Worm (Caenorhabditis elegans) whole organism, young adult: ENCODE measurements around the gene atic-1.

Experiments used
- F22D6.2 ChIP-seq: sonication (generic microtip); optimal IDR thresholded peaks from 2 replicates; lab custom pipeline; 2016; ENCODE audit warnings: mild to moderate bottlenecking, missing genetic modification characterization, missing compliant biosample characterization
- F39B2.1 ChIP-seq: fragments of 200-800 bp; sonication (Bioruptor generic); IDR thresholded peaks from 2 replicates; pipeline ENCODE4 v1.3.6; 2022; ENCODE audit warnings: missing genetic modification reagents, missing genetic modification characterization, missing compliant biosample characterization
- F57C9.4 ChIP-seq: sonication (generic microtip); optimal IDR thresholded peaks from 2 replicates; lab custom pipeline; 2017; ENCODE audit warnings: mild to moderate bottlenecking, missing genetic modification characterization, missing compliant biosample characterization
- akir-1 ChIP-seq: fragments of 200-800 bp; sonication (Bioruptor generic); optimal IDR thresholded peaks from 2 replicates; lab custom pipeline; 2018; ENCODE audit warnings: mild to moderate bottlenecking, missing genetic modification characterization, moderate library complexity, missing compliant biosample characterization
- ama-1 ChIP-seq, 3 experiments: fragments of 150-350 bp in 1 of 3; sonication (generic microtip) in 2 of 3; optimal IDR thresholded peaks; 2 replicates each; lab custom pipeline; 2014 to 2018; ENCODE audit warnings: missing biosample characterization in 2 of 3, missing genetic modification characterization in 2 of 3, missing genetic modification reagents in 2 of 3
- aptf-3 ChIP-seq: fragments of 200-800 bp; sonication (Bioruptor generic); IDR thresholded peaks from 2 replicates; pipeline ENCODE4 v1.3.6; 2022; ENCODE audit warnings: missing genetic modification characterization, missing compliant biosample characterization
- attf-3 ChIP-seq: fragments of 200-800 bp; sonication (Bioruptor generic); conservative IDR thresholded peaks from 2 replicates; pipeline ENCODE4 v1.3.6; 2022; ENCODE audit warnings: missing genetic modification reagents, missing genetic modification characterization, missing compliant biosample characterization
- attf-5 ChIP-seq: fragments of 200-800 bp; sonication (Bioruptor generic); optimal IDR thresholded peaks from 2 replicates; lab custom pipeline; 2018; ENCODE audit warnings: mild to moderate bottlenecking, missing genetic modification characterization, missing compliant biosample characterization
- cebp-2 ChIP-seq: fragments of 200-800 bp; sonication (Bioruptor generic); IDR thresholded peaks from 2 replicates; pipeline ENCODE4 v1.3.6; 2022; ENCODE audit warnings: missing genetic modification characterization, missing compliant biosample characterization
- ceh-58 ChIP-seq: fragments of 200-800 bp; sonication (Bioruptor generic); IDR thresholded peaks from 2 replicates; pipeline ENCODE4 v1.3.6; 2022; ENCODE audit warnings: missing genetic modification characterization, missing compliant biosample characterization
- chd-7 ChIP-seq: sonication (generic microtip); optimal IDR thresholded peaks from 2 replicates; lab custom pipeline; 2016; ENCODE audit warnings: mild to moderate bottlenecking, missing genetic modification characterization, moderate library complexity, missing compliant biosample characterization
- die-1 ChIP-seq: sonication (generic microtip); optimal IDR thresholded peaks from 2 replicates; lab custom pipeline; 2016; ENCODE audit warnings: missing genotype, mild to moderate bottlenecking, missing genetic modification characterization, missing compliant biosample characterization
- dpl-1 ChIP-seq: fragments of 150-350 bp; optimal IDR thresholded peaks from 2 replicates; lab custom pipeline; 2014; ENCODE audit warnings: missing biosample characterization, missing genetic modification reagents, missing genetic modification characterization
- egl-18 ChIP-seq: fragments of 200-800 bp; sonication (Bioruptor generic); IDR thresholded peaks from 2 replicates; pipeline ENCODE4 v1.3.6; 2022; ENCODE audit warnings: missing genetic modification reagents, missing genetic modification characterization, missing compliant biosample characterization
- ekl-4 ChIP-seq: fragments of 200-800 bp; sonication (Bioruptor generic); IDR thresholded peaks from 2 replicates; pipeline ENCODE4 v1.3.6; 2022; ENCODE audit warnings: missing genetic modification reagents, missing genetic modification characterization, missing compliant biosample characterization
- hsf-1 ChIP-seq: fragments of 200-800 bp; sonication (Bioruptor generic); IDR thresholded peaks from 2 replicates; pipeline ENCODE4 v1.3.6; 2022; ENCODE audit warnings: missing genetic modification reagents, missing genetic modification characterization, missing compliant biosample characterization
- let-607 ChIP-seq, 2 experiments: fragments of 200-800 bp in 1 of 2; sonication (Bioruptor generic) in 1 of 2; sonication (generic microtip) in 1 of 2; optimal IDR thresholded peaks; 2 replicates each; lab custom pipeline; 2016 to 2018; ENCODE audit warnings: mild to moderate bottlenecking in 2 of 2, missing compliant biosample characterization in 2 of 2, missing genetic modification characterization in 2 of 2, moderate library complexity in 2 of 2, missing genotype in 1 of 2
- lin-35 ChIP-seq, 3 experiments: fragments of 150-350 bp in 2 of 3; sonication (generic microtip) in 1 of 3; optimal IDR thresholded peaks; 2 replicates each; lab custom pipeline; 2014 to 2018; ENCODE audit warnings: missing biosample characterization in 3 of 3, missing genetic modification characterization in 3 of 3, missing genetic modification reagents in 3 of 3
- lin-54 ChIP-seq: fragments of 200-800 bp; sonication (Bioruptor generic); optimal IDR thresholded peaks from 2 replicates; lab custom pipeline; 2018; ENCODE audit warnings: mild to moderate bottlenecking, missing genetic modification characterization, missing compliant biosample characterization
- mcd-1 ChIP-seq: fragments of 200-800 bp; sonication (Bioruptor generic); IDR thresholded peaks from 2 replicates; pipeline ENCODE4 v1.3.6; 2022; ENCODE audit warnings: missing genetic modification reagents, missing genetic modification characterization, missing compliant biosample characterization
- mes-4 ChIP-seq: sonication (generic microtip); optimal IDR thresholded peaks from 2 replicates; lab custom pipeline; 2016; ENCODE audit warnings: missing genotype, missing genetic modification characterization, missing compliant biosample characterization
- nfya-1 ChIP-seq: sonication (generic microtip); optimal IDR thresholded peaks from 2 replicates; lab custom pipeline; 2017; ENCODE audit warnings: antibody characterized with exemption, missing compliant biosample characterization, missing genetic modification characterization, borderline replicate concordance; ENCODE audit not compliant: insufficient read depth
- nhr-120 ChIP-seq: fragments of 200-800 bp; sonication (Bioruptor generic); IDR thresholded peaks from 2 replicates; pipeline ENCODE4 v1.3.6; 2022; ENCODE audit warnings: missing genetic modification characterization, missing compliant biosample characterization
- pbrm-1 ChIP-seq: fragments of 200-800 bp; sonication (Bioruptor generic); IDR thresholded peaks from 2 replicates; pipeline ENCODE4 v1.3.6; 2022; ENCODE audit warnings: missing genetic modification reagents, missing genetic modification characterization, missing compliant biosample characterization
- pha-4 ChIP-seq: fragments of 150-350 bp; sonication (generic microtip); optimal IDR thresholded peaks from 2 replicates; lab custom pipeline; 2014; ENCODE audit warnings: missing biosample characterization, missing genetic modification reagents, missing genetic modification characterization
- rec-8 ChIP-seq, 2 experiments: sonication (generic microtip); optimal IDR thresholded peaks; 2 replicates each; lab custom pipeline; 2016; ENCODE audit warnings: mild to moderate bottlenecking in 2 of 2, missing genetic modification characterization in 2 of 2, missing genetic modification reagents in 2 of 2, missing genotype in 2 of 2, missing biosample characterization in 1 of 2, missing compliant biosample characterization in 1 of 2, moderate library complexity in 1 of 2
- rpc-1 ChIP-seq, 2 experiments: fragments of 150-350 bp in 1 of 2; sonication (generic microtip) in 1 of 2; optimal IDR thresholded peaks; 2 replicates each; lab custom pipeline; 2014 to 2018; ENCODE audit warnings: missing biosample characterization in 1 of 2, missing genetic modification characterization in 1 of 2, missing genetic modification reagents in 1 of 2, missing genotype in 1 of 2
- sea-2 ChIP-seq: fragments of 200-800 bp; sonication (Bioruptor generic); IDR thresholded peaks from 2 replicates; pipeline ENCODE4 v1.3.6; 2022; ENCODE audit warnings: missing genetic modification characterization, missing compliant biosample characterization
- snpc-1.3 ChIP-seq: sonication (generic microtip); optimal IDR thresholded peaks from 2 replicates; lab custom pipeline; 2017; ENCODE audit warnings: missing genetic modification characterization, mild to moderate bottlenecking, missing compliant biosample characterization, antibody characterized with exemption, moderate library complexity, missing genotype, missing genetic modification reagents; ENCODE audit not compliant: insufficient read depth
- snpc-3.4 ChIP-seq: sonication (generic microtip); optimal IDR thresholded peaks from 2 replicates; lab custom pipeline; 2017; ENCODE audit warnings: missing genetic modification characterization, mild to moderate bottlenecking, missing compliant biosample characterization, antibody characterized with exemption, moderate library complexity, missing genotype, missing genetic modification reagents
- unc-62 ChIP-seq: fragments of 150-350 bp; optimal IDR thresholded peaks from 2 replicates; lab custom pipeline; 2014; ENCODE audit warnings: missing biosample characterization, missing genetic modification reagents, missing genetic modification characterization
- xnd-1 ChIP-seq: sonication (generic microtip); optimal IDR thresholded peaks from 2 replicates; lab custom pipeline; 2016; ENCODE audit warnings: missing genotype, missing genetic modification reagents, missing genetic modification characterization, missing compliant biosample characterization
- zim-3 ChIP-seq: sonication (generic microtip); optimal IDR thresholded peaks from 2 replicates; lab custom pipeline; 2017; ENCODE audit warnings: mild to moderate bottlenecking, missing genetic modification characterization, moderate library complexity, missing compliant biosample characterization
- ztf-22 ChIP-seq: fragments of 200-800 bp; sonication (Bioruptor generic); optimal IDR thresholded peaks from 2 replicates; lab custom pipeline; 2018; ENCODE audit warnings: mild to moderate bottlenecking, missing genetic modification characterization, moderate library complexity, missing compliant biosample characterization
- ztf-25 ChIP-seq: fragments of 200-800 bp; sonication (Bioruptor generic); IDR thresholded peaks from 2 replicates; pipeline ENCODE4 v1.3.6; 2022; ENCODE audit warnings: missing genetic modification reagents, missing genetic modification characterization, missing compliant biosample characterization
- ztf-3 ChIP-seq: fragments of 200-800 bp; sonication (Bioruptor generic); optimal IDR thresholded peaks from 2 replicates; lab custom pipeline; 2018; ENCODE audit warnings: mild to moderate bottlenecking, missing genetic modification characterization, missing compliant biosample characterization

Gene atic-1

DNA sequence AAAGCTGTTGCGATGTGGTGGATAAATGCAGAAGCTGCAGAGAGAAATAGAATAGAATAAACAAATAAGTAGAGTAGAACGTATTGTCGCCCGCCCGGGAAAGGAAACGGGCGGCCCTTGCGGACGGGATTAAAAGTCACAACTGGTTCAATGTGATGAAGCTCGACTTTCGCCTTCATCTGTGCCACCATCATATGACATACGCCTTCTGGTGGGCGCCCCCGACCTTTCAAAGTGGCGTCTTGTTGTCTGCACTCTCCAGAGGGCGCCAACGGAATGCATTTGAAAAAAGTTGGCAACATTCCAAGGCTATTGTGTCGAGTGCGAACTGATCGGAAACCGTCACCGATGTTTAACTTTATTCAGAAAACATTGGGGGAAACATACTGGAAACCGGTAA, 61.4 kb downstream of the atic-1 start (continued):
- TF ChIP-seq ceh-58 (GFP tag; lab: Robert Waterston, UW) (no peak), cebp-2 (no peak), pha-4 (no peak), lin-54 (GFP tag; lab: Kevin White, UChicago) (no peak), ztf-22 (GFP tag; lab: Kevin White, UChicago) (no peak), nhr-120 (GFP tag; lab: Robert Waterston, UW) (no peak), nfya-1 (tag; lab: Kevin White, UChicago) (no peak), aptf-3 (GFP tag; lab: Robert Waterston, UW) (no peak), pbrm-1 (0 out of 2 replicates have a peak, but pooled peaks have one; percentile 19), die-1 (tag; lab: Kevin White, UChicago) (no peak), attf-3 (GFP tag; lab: Robert Waterston, UW) (no peak), mcd-1 (GFP tag; lab: Robert Waterston, UW) (no peak), ztf-3 (GFP tag; lab: Kevin White, UChicago) (no peak), ztf-25 (GFP tag; lab: Robert Waterston, UW) (0 out of 2 replicates have a peak, but pooled peaks have one; percentile 64), snpc-1.3 (tag; lab: Kevin White, UChicago) (no peak), zim-3 (tag; lab: Kevin White, UChicago) (no peak), F39B2.1 (no peak), F57C9.4 (tag; lab: Kevin White, UChicago) (no peak), rec-8 (tag; optimal IDR thresholded peaks at IDR 0.05; lab: Kevin White, UChicago) (no peak), akir-1 (GFP tag; lab: Kevin White, UChicago) (no peak), let-607 (tag; optimal IDR thresholded peaks at IDR 0.05; lab: Kevin White, UChicago) (no peak), ekl-4 (GFP tag; lab: Robert Waterston, UW) (no peak), attf-5 (GFP tag; lab: Kevin White, UChicago) (no peak), sea-2 (no peak), egl-18 (GFP tag; lab: Robert Waterston, UW) (0 out of 2 replicates have a peak, but pooled peaks have one; percentile 11), rpc-1 (optimal IDR thresholded peaks at IDR 0.05; lab: Kevin White, UChicago) (no peak), rpc-1 (tag; optimal IDR thresholded peaks at IDR 0.05; lab: Kevin White, UChicago) (no peak), lin-35 (GFP tag; optimal IDR thresholded peaks at IDR 0.05; lab: Kevin White, UChicago) (no peak), F22D6.2 (no peak), snpc-3.4 (tag; lab: Kevin White, UChicago) (peak; percentile 32), unc-62 (GFP tag; lab: Kevin White, UChicago) (no peak), dpl-1 (GFP tag; lab: Kevin White, UChicago) (no peak), chd-7 (no peak), mes-4 (tag; lab: Kevin White, UChicago) (no peak), ama-1 (optimal IDR thresholded peaks at IDR 0.05; lab: Kevin White, UChicago) (no peak), ama-1 (GFP tag; optimal IDR thresholded peaks at IDR 0.05; lab: Kevin White, UChicago) (no peak)

DNA sequence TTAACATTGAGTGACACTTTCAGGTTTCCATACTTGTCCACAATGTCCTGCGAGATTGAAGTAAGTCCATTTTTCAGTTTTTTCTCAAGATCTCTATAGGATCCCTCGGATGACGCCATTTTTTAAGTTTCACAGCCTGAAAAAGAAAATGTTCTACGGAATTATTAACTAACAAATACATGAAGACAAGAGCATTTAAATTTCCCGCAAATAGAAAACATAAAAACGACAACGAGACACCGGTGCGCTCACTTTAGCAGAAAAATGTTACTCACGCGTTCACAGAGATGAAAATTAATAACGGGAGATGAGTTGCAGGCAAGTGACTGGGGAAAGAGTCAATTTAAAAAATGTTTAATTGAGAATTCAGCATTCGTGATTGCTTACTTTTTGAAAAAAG, 64.6 kb downstream of the atic-1 start, which contains the start of gene czw-1:
czw-1 (minus strand) TSS at position 369 of the 400 bp plus-strand sequence.
- TF ChIP-seq hsf-1 (GFP tag; lab: Robert Waterston, UW) (no peak), snpc-1.3 (tag; lab: Kevin White, UChicago) (no peak), xnd-1 (no peak), unc-62 (GFP tag; lab: Kevin White, UChicago) (no peak), nfya-1 (tag; lab: Kevin White, UChicago) (no peak)
